Worm (Caenorhabditis elegans) whole organism, young adult: ENCODE measurements around the gene chd-3.
A peak's percentile ranks its signal among the peaks of the same experiment; 100 is the strongest.

ENCODE experiments used
- B0019.2 ChIP-seq: fragments of 200-800 bp; sonication (Bioruptor generic); conservative IDR thresholded peaks from 2 replicates; pipeline ENCODE4 v1.3.6; 2022; ENCODE audit warnings: missing genetic modification reagents, missing genetic modification characterization, missing compliant biosample characterization
- B0035.1 ChIP-seq: sonication (generic microtip); optimal IDR thresholded peaks from 2 replicates; lab custom pipeline; 2016; ENCODE audit warnings: missing genetic modification characterization, mild to moderate bottlenecking, missing compliant biosample characterization, missing genotype, missing genetic modification reagents
- C06A6.2 ChIP-seq: fragments of 200-800 bp; sonication (Bioruptor generic); conservative IDR thresholded peaks from 2 replicates; pipeline ENCODE4 v1.3.6; 2022; ENCODE audit warnings: missing genetic modification characterization, missing compliant biosample characterization
- C17E4.6 ChIP-seq: fragments of 200-800 bp; sonication (Bioruptor generic); IDR thresholded peaks from 2 replicates; pipeline ENCODE4 v1.3.6; 2022; ENCODE audit warnings: missing genetic modification reagents, missing genetic modification characterization, missing compliant biosample characterization
- D2030.7 ChIP-seq: fragments of 200-800 bp; sonication (Bioruptor generic); IDR thresholded peaks from 2 replicates; pipeline ENCODE4 v1.3.6; 2022; ENCODE audit warnings: missing genetic modification reagents, missing genetic modification characterization, missing compliant biosample characterization
- F23B12.7 ChIP-seq: sonication (generic microtip); optimal IDR thresholded peaks from 2 replicates; lab custom pipeline; 2017; ENCODE audit warnings: missing genetic modification characterization, mild to moderate bottlenecking, missing compliant biosample characterization, antibody characterized with exemption, moderate library complexity; ENCODE audit not compliant: insufficient read depth
- F33H1.4 ChIP-seq: fragments of 200-800 bp; sonication (Bioruptor generic); IDR thresholded peaks from 2 replicates; pipeline ENCODE4 v1.3.6; 2022; ENCODE audit warnings: missing genetic modification reagents, missing genetic modification characterization, missing compliant biosample characterization
- F39B2.1 ChIP-seq: fragments of 200-800 bp; sonication (Bioruptor generic); IDR thresholded peaks from 2 replicates; pipeline ENCODE4 v1.3.6; 2022; ENCODE audit warnings: missing genetic modification reagents, missing genetic modification characterization, missing compliant biosample characterization
- F55B11.4 ChIP-seq: sonication (generic microtip); optimal IDR thresholded peaks from 2 replicates; lab custom pipeline; 2016; ENCODE audit warnings: missing compliant biosample characterization, missing genetic modification characterization, borderline replicate concordance; ENCODE audit not compliant: insufficient read depth
- F57A8.1 ChIP-seq: fragments of 200-800 bp; sonication (Bioruptor generic); optimal IDR thresholded peaks from 2 replicates; lab custom pipeline; 2018; ENCODE audit warnings: mild to moderate bottlenecking, missing genetic modification characterization, moderate library complexity, missing compliant biosample characterization
- K11D2.4 ChIP-seq: fragments of 200-800 bp; sonication (Bioruptor generic); IDR thresholded peaks from 2 replicates; pipeline ENCODE4 v1.3.6; 2022; ENCODE audit warnings: missing genetic modification reagents, missing genetic modification characterization, missing compliant biosample characterization
- T26A5.8 ChIP-seq: sonication (generic microtip); optimal IDR thresholded peaks from 2 replicates; lab custom pipeline; 2016; ENCODE audit warnings: missing genetic modification characterization, missing compliant biosample characterization
- Y53F4B.3 ChIP-seq: fragments of 200-800 bp; sonication (Bioruptor generic); IDR thresholded peaks from 2 replicates; pipeline ENCODE4 v1.3.6; 2022; ENCODE audit warnings: missing genetic modification reagents, missing genetic modification characterization, missing compliant biosample characterization
- Y67H2A.10 ChIP-seq: fragments of 200-800 bp; sonication (Bioruptor generic); conservative IDR thresholded peaks from 2 replicates; pipeline ENCODE4 v1.3.6; 2022; ENCODE audit warnings: missing genetic modification reagents, missing genetic modification characterization, missing compliant biosample characterization
- Y79H2A.3 ChIP-seq: fragments of 200-800 bp; sonication (Bioruptor generic); conservative IDR thresholded peaks from 2 replicates; pipeline ENCODE4 v1.3.6; 2022; ENCODE audit warnings: missing genetic modification reagents, missing genetic modification characterization, missing compliant biosample characterization
- ZK185.1 ChIP-seq: sonication (generic microtip); optimal IDR thresholded peaks from 2 replicates; lab custom pipeline; 2016; ENCODE audit warnings: mild to moderate bottlenecking, missing genetic modification characterization, missing compliant biosample characterization; ENCODE audit not compliant: poor library complexity, severe bottlenecking
- atf-7 ChIP-seq: sonication (generic microtip); optimal IDR thresholded peaks from 2 replicates; lab custom pipeline; 2017; ENCODE audit warnings: mild to moderate bottlenecking, missing genetic modification characterization, missing compliant biosample characterization
- bed-2 ChIP-seq: fragments of 200-800 bp; sonication (Bioruptor generic); IDR thresholded peaks from 2 replicates; pipeline ENCODE4 v1.3.6; 2022; ENCODE audit warnings: missing genetic modification reagents, missing genetic modification characterization, missing compliant biosample characterization
- ceh-27 ChIP-seq: fragments of 200-800 bp; sonication (Bioruptor generic); optimal IDR thresholded peaks from 2 replicates; lab custom pipeline; 2018; ENCODE audit warnings: mild to moderate bottlenecking, missing genetic modification characterization, moderate library complexity, missing compliant biosample characterization
- ceh-40 ChIP-seq: fragments of 200-800 bp; sonication (Bioruptor generic); IDR thresholded peaks from 2 replicates; pipeline ENCODE4 v1.3.6; 2022; ENCODE audit warnings: missing genetic modification characterization, missing compliant biosample characterization
- egl-18 ChIP-seq: fragments of 200-800 bp; sonication (Bioruptor generic); IDR thresholded peaks from 2 replicates; pipeline ENCODE4 v1.3.6; 2022; ENCODE audit warnings: missing genetic modification reagents, missing genetic modification characterization, missing compliant biosample characterization
- hlh-12 ChIP-seq: sonication (generic microtip); optimal IDR thresholded peaks from 2 replicates; lab custom pipeline; 2016; ENCODE audit warnings: missing genetic modification characterization, missing compliant biosample characterization
- hmg-1.2 ChIP-seq: fragments of 200-800 bp; sonication (Bioruptor generic); IDR thresholded peaks from 2 replicates; pipeline ENCODE4 v1.3.6; 2022; ENCODE audit warnings: missing genetic modification reagents, missing genetic modification characterization, missing compliant biosample characterization
- let-526 ChIP-seq: fragments of 200-800 bp; sonication (Bioruptor generic); IDR thresholded peaks from 2 replicates; pipeline ENCODE4 v1.3.6; 2022; ENCODE audit warnings: missing genetic modification reagents, missing genetic modification characterization, missing compliant biosample characterization
- lin-35 ChIP-seq, 3 experiments: fragments of 150-350 bp in 2 of 3; sonication (generic microtip) in 1 of 3; optimal IDR thresholded peaks; 2 replicates each; lab custom pipeline; 2014 to 2018; ENCODE audit warnings: missing biosample characterization in 3 of 3, missing genetic modification characterization in 3 of 3, missing genetic modification reagents in 3 of 3
- madf-6 ChIP-seq: fragments of 200-800 bp; sonication (Bioruptor generic); IDR thresholded peaks from 2 replicates; pipeline ENCODE4 v1.3.6; 2022; ENCODE audit warnings: missing genetic modification reagents, missing genetic modification characterization, missing compliant biosample characterization
- mcd-1 ChIP-seq: fragments of 200-800 bp; sonication (Bioruptor generic); IDR thresholded peaks from 2 replicates; pipeline ENCODE4 v1.3.6; 2022; ENCODE audit warnings: missing genetic modification reagents, missing genetic modification characterization, missing compliant biosample characterization
- nfyb-1 ChIP-seq: fragments of 200-800 bp; sonication (Bioruptor generic); IDR thresholded peaks from 2 replicates; pipeline ENCODE4 v1.3.6; 2022; ENCODE audit warnings: missing genetic modification reagents, missing genetic modification characterization, missing compliant biosample characterization
- nhr-120 ChIP-seq: fragments of 200-800 bp; sonication (Bioruptor generic); IDR thresholded peaks from 2 replicates; pipeline ENCODE4 v1.3.6; 2022; ENCODE audit warnings: missing genetic modification characterization, missing compliant biosample characterization
- nhr-27 ChIP-seq: fragments of 200-800 bp; sonication (Bioruptor generic); optimal IDR thresholded peaks from 2 replicates; lab custom pipeline; 2018; ENCODE audit warnings: mild to moderate bottlenecking, missing genetic modification characterization, moderate library complexity, missing compliant biosample characterization
- nhr-80 ChIP-seq: sonication (generic microtip); optimal IDR thresholded peaks from 2 replicates; lab custom pipeline; 2016; ENCODE audit warnings: missing genetic modification characterization, missing compliant biosample characterization
- rec-8 ChIP-seq, 2 experiments: sonication (generic microtip); optimal IDR thresholded peaks; 2 replicates each; lab custom pipeline; 2016; ENCODE audit warnings: mild to moderate bottlenecking in 2 of 2, missing genetic modification characterization in 2 of 2, missing genetic modification reagents in 2 of 2, missing genotype in 2 of 2, missing biosample characterization in 1 of 2, missing compliant biosample characterization in 1 of 2, moderate library complexity in 1 of 2
- repo-1 ChIP-seq: sonication (generic microtip); optimal IDR thresholded peaks from 2 replicates; lab custom pipeline; 2017; ENCODE audit warnings: mild to moderate bottlenecking, missing genetic modification characterization, missing compliant biosample characterization
- rpc-1 ChIP-seq, 2 experiments: fragments of 150-350 bp in 1 of 2; sonication (generic microtip) in 1 of 2; optimal IDR thresholded peaks; 2 replicates each; lab custom pipeline; 2014 to 2018; ENCODE audit warnings: missing biosample characterization in 1 of 2, missing genetic modification characterization in 1 of 2, missing genetic modification reagents in 1 of 2, missing genotype in 1 of 2
- sptf-2 ChIP-seq: fragments of 200-800 bp; sonication (Bioruptor generic); optimal IDR thresholded peaks from 2 replicates; lab custom pipeline; 2018; ENCODE audit warnings: mild to moderate bottlenecking, missing genetic modification characterization, missing compliant biosample characterization
- unc-62 ChIP-seq: fragments of 150-350 bp; optimal IDR thresholded peaks from 2 replicates; lab custom pipeline; 2014; ENCODE audit warnings: missing biosample characterization, missing genetic modification reagents, missing genetic modification characterization
- xnd-1 ChIP-seq: sonication (generic microtip); optimal IDR thresholded peaks from 2 replicates; lab custom pipeline; 2016; ENCODE audit warnings: missing genotype, missing genetic modification reagents, missing genetic modification characterization, missing compliant biosample characterization
- zim-3 ChIP-seq: sonication (generic microtip); optimal IDR thresholded peaks from 2 replicates; lab custom pipeline; 2017; ENCODE audit warnings: mild to moderate bottlenecking, missing genetic modification characterization, moderate library complexity, missing compliant biosample characterization
- ztf-22 ChIP-seq: fragments of 200-800 bp; sonication (Bioruptor generic); optimal IDR thresholded peaks from 2 replicates; lab custom pipeline; 2018; ENCODE audit warnings: mild to moderate bottlenecking, missing genetic modification characterization, moderate library complexity, missing compliant biosample characterization
- ztf-26 ChIP-seq: sonication (generic microtip); optimal IDR thresholded peaks from 2 replicates; lab custom pipeline; 2017; ENCODE audit warnings: missing genetic modification characterization, missing compliant biosample characterization
- ztf-28 ChIP-seq: fragments of 200-800 bp; sonication (Bioruptor generic); IDR thresholded peaks from 2 replicates; pipeline ENCODE4 v1.3.6; 2022; ENCODE audit warnings: missing genetic modification reagents, missing genetic modification characterization, missing compliant biosample characterization
- ztf-3 ChIP-seq: fragments of 200-800 bp; sonication (Bioruptor generic); optimal IDR thresholded peaks from 2 replicates; lab custom pipeline; 2018; ENCODE audit warnings: mild to moderate bottlenecking, missing genetic modification characterization, missing compliant biosample characterization

chd-3 gene

DNA sequence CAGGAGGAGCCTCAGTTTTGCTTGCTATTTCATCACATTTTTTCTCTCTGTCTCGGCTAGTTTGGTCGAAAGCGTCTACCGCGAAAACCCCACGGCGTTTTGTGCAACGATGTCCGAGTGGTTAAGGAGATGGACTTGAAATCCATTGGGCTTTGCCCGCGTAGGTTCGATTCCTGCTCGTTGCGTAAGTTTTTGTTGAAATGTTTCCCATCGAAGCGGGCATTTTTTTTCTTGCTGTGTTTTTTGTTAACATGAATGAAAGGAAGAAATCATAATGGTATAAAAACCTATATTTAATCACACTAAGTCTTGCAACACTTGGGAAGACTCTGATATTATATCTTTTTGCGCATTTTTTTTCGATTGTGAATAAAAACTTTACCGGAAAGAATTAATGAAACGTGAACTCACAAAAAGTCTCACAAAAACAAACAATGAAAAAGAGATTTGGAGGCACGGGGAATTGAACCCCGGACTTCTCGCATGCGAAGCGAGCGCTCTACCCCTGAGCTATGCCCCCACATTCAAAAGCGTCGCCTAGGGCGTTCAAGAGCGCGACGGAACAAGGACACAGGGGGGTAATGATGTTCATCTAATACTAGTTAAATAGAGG is 37.5 kb upstream of the chd-3 start (continued):
- no peak; the same call in none of the 2 replicates for TF ChIP-seq D2030.7
- TF ChIP-seq B0035.1 (tag; lab: Kevin White, UChicago) = peak; percentile 71
- TF ChIP-seq zim-3 = peak; percentile 14
- TF ChIP-seq nfyb-1 (GFP tag; lab: Robert Waterston, UW) = peak; percentile 74

ce11 chrX:12884873-12885272 is 32.5 kb upstream of the chd-3 start, which contains the start of gene gpc-1:
TSS of gene gpc-1 (minus strand) at chrX:12884989.
- TF ChIP-seq F33H1.4 (GFP tag; lab: Robert Waterston, UW) = no peak
- TF ChIP-seq egl-18 (GFP tag; lab: Robert Waterston, UW) = no peak
- TF ChIP-seq Y67H2A.10 (GFP tag; lab: Robert Waterston, UW) = no peak
- TF ChIP-seq let-526 = no peak
- TF ChIP-seq repo-1 (tag; lab: Kevin White, UChicago) = no peak
- TF ChIP-seq ZK185.1 (tag; lab: Kevin White, UChicago) = no peak
- no peak for TF ChIP-seq F57A8.1 (GFP tag; lab: Kevin White, UChicago)
- no peak for TF ChIP-seq ztf-28 (GFP tag; lab: Robert Waterston, UW)
- TF ChIP-seq hmg-1.2 (GFP tag; lab: Robert Waterston, UW) = no peak
- no peak for TF ChIP-seq rec-8 (tag; optimal IDR thresholded peaks at IDR 0.05; lab: Kevin White, UChicago)
- TF ChIP-seq ceh-27 (GFP tag; lab: Kevin White, UChicago) = no peak
- no peak for TF ChIP-seq bed-2
- no peak for TF ChIP-seq madf-6 (GFP tag; lab: Robert Waterston, UW)
- no peak for TF ChIP-seq Y79H2A.3

DNA sequence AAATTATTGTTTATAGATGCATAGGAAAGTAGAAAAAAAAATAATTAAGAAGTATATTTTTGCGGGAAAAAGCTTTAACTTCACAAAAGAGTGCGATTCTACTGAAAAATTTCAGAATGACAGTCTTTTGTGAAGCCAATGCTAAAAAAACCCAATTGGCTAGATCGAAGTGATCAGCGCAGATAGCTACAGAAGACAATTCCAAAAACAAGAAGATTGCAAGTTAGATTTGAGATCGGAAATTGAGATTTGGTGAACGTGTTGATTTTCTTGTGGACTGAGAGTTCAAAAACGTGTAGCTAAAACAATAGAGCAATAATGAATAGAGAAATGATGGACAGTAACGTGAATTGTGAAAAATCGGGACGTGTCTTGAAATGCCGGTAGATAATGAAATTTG is 28.8 kb upstream of the chd-3 start:
- no peak for TF ChIP-seq zim-3
- no peak for TF ChIP-seq ztf-26 (tag; lab: Kevin White, UChicago)
- TF ChIP-seq F39B2.1 (GFP tag; lab: Robert Waterston, UW) = no peak
- no peak for TF ChIP-seq Y67H2A.10 (GFP tag; lab: Robert Waterston, UW)
- TF ChIP-seq C17E4.6 (GFP tag; lab: Robert Waterston, UW) = no peak
- no peak for TF ChIP-seq ceh-27 (GFP tag; lab: Kevin White, UChicago)
- no peak for TF ChIP-seq xnd-1 (tag; lab: Kevin White, UChicago)
- no peak for TF ChIP-seq B0019.2 (GFP tag; lab: Robert Waterston, UW)
- no peak for TF ChIP-seq K11D2.4
- TF ChIP-seq nhr-27 = no peak

DNA sequence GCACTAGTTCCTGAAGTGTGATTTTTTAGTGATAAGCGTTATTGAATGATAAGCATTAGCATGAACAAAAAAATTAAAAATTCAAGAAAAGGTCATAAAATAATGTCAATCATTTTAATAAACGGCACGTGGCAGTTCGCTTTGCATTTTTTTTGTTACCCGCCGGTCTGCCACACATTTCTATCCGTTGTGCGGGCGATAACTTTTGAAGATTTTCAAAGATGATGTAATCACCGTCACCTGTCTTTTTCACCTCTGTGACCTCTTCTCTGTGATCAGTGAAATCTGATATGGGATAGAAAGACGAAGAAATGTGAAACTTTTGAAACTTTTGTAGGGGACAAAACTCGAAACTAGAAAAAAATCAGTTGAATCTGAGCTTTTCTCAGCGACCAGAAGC is 25.5 kb upstream of the chd-3 start:
- no peak for TF ChIP-seq lin-35 (GFP tag; optimal IDR thresholded peaks at IDR 0.05; lab: Kevin White, UChicago)
- TF ChIP-seq nhr-120 = no peak
- no peak for TF ChIP-seq F23B12.7 (tag; lab: Kevin White, UChicago)
- TF ChIP-seq atf-7 (tag; lab: Kevin White, UChicago) = no peak
- TF ChIP-seq rpc-1 (optimal IDR thresholded peaks at IDR 0.05; lab: Kevin White, UChicago) = no peak
- TF ChIP-seq rpc-1 (tag; optimal IDR thresholded peaks at IDR 0.05; lab: Kevin White, UChicago) = no peak
- TF ChIP-seq ceh-40 (GFP tag; lab: Robert Waterston, UW) = no peak
- TF ChIP-seq ztf-26 (tag; lab: Kevin White, UChicago) = peak; percentile 23
- no peak for TF ChIP-seq unc-62 (GFP tag; lab: Kevin White, UChicago)
- no peak for TF ChIP-seq ztf-3
- TF ChIP-seq B0035.1 (tag; lab: Kevin White, UChicago) = no peak
- no peak for TF ChIP-seq F55B11.4 (tag; lab: Kevin White, UChicago)
- TF ChIP-seq ztf-22 (GFP tag; lab: Kevin White, UChicago) = no peak
- no peak for TF ChIP-seq egl-18 (GFP tag; lab: Robert Waterston, UW)
- TF ChIP-seq Y53F4B.3 (GFP tag; lab: Robert Waterston, UW) = no peak
- no peak for TF ChIP-seq xnd-1 (tag; lab: Kevin White, UChicago)
- TF ChIP-seq nhr-80 = peak; percentile 25
- 0 out of 2 replicates have a peak, but pooled peaks have one; percentile 4 for TF ChIP-seq nfyb-1 (GFP tag; lab: Robert Waterston, UW)
- TF ChIP-seq sptf-2 (GFP tag; lab: Kevin White, UChicago) = no peak
- no peak for TF ChIP-seq mcd-1 (GFP tag; lab: Robert Waterston, UW)
- peak; percentile 35; the same call in 1 of the 2 replicates for TF ChIP-seq C06A6.2
- TF ChIP-seq Y67H2A.10 (GFP tag; lab: Robert Waterston, UW) = no peak
- TF ChIP-seq T26A5.8 = no peak
- TF ChIP-seq hlh-12 = no peak
